Worm (Caenorhabditis elegans) whole organism, L1 larva: Measurements from ENCODE around the gene srbc-1.

ENCODE experiments used
- C34B4.2 ChIP-seq: sonication (generic microtip); optimal IDR thresholded peaks from 2 replicates; lab custom pipeline; 2017; ENCODE audit warnings: mild to moderate bottlenecking, missing genetic modification characterization, missing compliant biosample characterization
- aly-2 ChIP-seq: fragments of 150-350 bp; optimal IDR thresholded peaks from 2 replicates; lab custom pipeline; 2014; ENCODE audit warnings: missing biosample characterization, missing genetic modification characterization
- mdl-1 ChIP-seq, 2 experiments: fragments of 150-350 bp; optimal IDR thresholded peaks; 2 replicates each; lab custom pipeline; 2014 to 2017; ENCODE audit warnings: missing biosample characterization in 2 of 2, missing genetic modification characterization in 2 of 2, inconsistent platforms in 1 of 2
- nhr-76 ChIP-seq: sonication (generic microtip); optimal IDR thresholded peaks from 2 replicates; lab custom pipeline; 2017; ENCODE audit warnings: missing biosample characterization, missing genetic modification characterization
- skn-1 ChIP-seq: fragments of 150-350 bp; optimal IDR thresholded peaks from 2 replicates; lab custom pipeline; 2014; ENCODE audit warnings: missing biosample characterization, missing genetic modification characterization

DNA sequence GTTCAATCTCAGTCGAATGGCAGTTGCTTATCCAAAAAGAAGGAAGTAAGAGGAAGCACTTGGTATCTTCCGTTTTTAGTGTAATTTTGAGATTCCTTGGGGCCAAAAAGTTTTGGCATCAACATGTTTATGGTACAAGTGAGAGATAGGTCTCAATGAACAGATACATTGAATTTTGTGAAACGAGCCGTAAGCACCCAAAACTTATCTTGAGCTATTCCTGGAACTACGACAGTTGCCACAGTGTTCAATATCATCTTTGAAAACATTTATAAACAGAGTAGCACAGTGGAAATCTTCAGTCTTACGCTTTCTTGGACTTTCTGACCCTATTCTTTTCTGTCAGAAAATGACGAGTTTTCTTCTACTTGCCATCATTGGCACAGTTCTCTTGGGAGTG lies 26.8 kb downstream of the srbc-1 start, which contains the start of gene T28A11.3:
- TF ChIP-seq mdl-1 (tag; optimal IDR thresholded peaks at IDR 0.05; lab: Kevin White, UChicago) (no peak), aly-2 (tag; lab: Kevin White, UChicago) (no peak), nhr-76 (tag; lab: Kevin White, UChicago) (no peak), C34B4.2 (tag; lab: Kevin White, UChicago) (no peak), skn-1 (tag; lab: Kevin White, UChicago) (no peak)
